Worm (Caenorhabditis elegans): ENCODE data around the gene Y39F10A.1.

Y39F10A.1 gene

ce11 chrII:775033-775432 is at the start of gene Y39F10A.1:
TSS of gene Y39F10A.1 (plus strand) at chrII:775333.
- TF ChIP-seq blmp-1 (tag; optimal IDR thresholded peaks at IDR 0.05) (no peak), fkh-10 (GFP tag; optimal IDR thresholded peaks at IDR 0.05) (no peak), egl-27 (tag; optimal IDR thresholded peaks at IDR 0.05) (no peak), ceh-63 (GFP tag; optimal IDR thresholded peaks at IDR 0.05) (no peak), sox-4 (tag; optimal IDR thresholded peaks at IDR 0.05) (no peak), nhr-77 (tag; optimal IDR thresholded peaks at IDR 0.05) (no peak), lir-3 (tag; optimal IDR thresholded peaks at IDR 0.05; ENCODE audit: poor library complexity) (no peak), hlh-17 (GFP tag; optimal IDR thresholded peaks at IDR 0.05; ENCODE audit: borderline replicate concordance) (no peak), egl-13 (tag; optimal IDR thresholded peaks at IDR 0.05) (no peak), efl-1 (optimal IDR thresholded peaks at IDR 0.05) (no peak), efl-1 (GFP tag; optimal IDR thresholded peaks at IDR 0.05 in 1 of 2) (no peak)

ce11 chrII:729931-730330 is 45.2 kb upstream of the Y39F10A.1 start:
- no peak for TF ChIP-seq lin-14 (GFP tag; optimal IDR thresholded peaks at IDR 0.05)
- no peak for TF ChIP-seq nhr-237 (tag; optimal IDR thresholded peaks at IDR 0.05)
- no peak for TF ChIP-seq lir-3 (tag; optimal IDR thresholded peaks at IDR 0.05; ENCODE audit: poor library complexity)
- TF ChIP-seq snpc-4 (tag; optimal IDR thresholded peaks at IDR 0.05): no peak
- TF ChIP-seq C16A3.4 (tag; optimal IDR thresholded peaks at IDR 0.05): no peak
- TF ChIP-seq F16B12.6 (tag; optimal IDR thresholded peaks at IDR 0.05): no peak
- TF ChIP-seq rnt-1 (tag; optimal IDR thresholded peaks at IDR 0.05): no peak
- peak; percentile 11 for TF ChIP-seq nhr-71 (tag; optimal IDR thresholded peaks at IDR 0.05)
- TF ChIP-seq efl-1 (optimal IDR thresholded peaks at IDR 0.05): peak in 1 of 2 experiments; percentile 43
- TF ChIP-seq efl-1 (GFP tag; optimal IDR thresholded peaks at IDR 0.05 in 1 of 2): peak; percentile 29 to 94
- TF ChIP-seq lsy-2 (tag; optimal IDR thresholded peaks at IDR 0.05): peak in 1 of 2 experiments; percentile 13
- TF ChIP-seq nhr-47 (tag; optimal IDR thresholded peaks at IDR 0.05): peak; percentile 39
- TF ChIP-seq dpl-1 (GFP tag; optimal IDR thresholded peaks at IDR 0.05): peak in 2 of 3 experiments; percentile 12 to 16

- TF ChIP-seq hpl-2 (GFP tag; optimal IDR thresholded peaks at IDR 0.05) (no peak), efl-3 (GFP tag; optimal IDR thresholded peaks at IDR 0.05) (no peak), tbx-2 (tag; optimal IDR thresholded peaks at IDR 0.05) (no peak), lin-14 (GFP tag; optimal IDR thresholded peaks at IDR 0.05) (no peak), mdl-1 (tag; optimal IDR thresholded peaks at IDR 0.05) (no peak), tlp-1 (tag; optimal IDR thresholded peaks at IDR 0.05) (no peak), irx-1 (tag; optimal IDR thresholded peaks at IDR 0.05) (no peak), nhr-85 (tag) (peak; percentile 33), ceh-90 (tag; optimal IDR thresholded peaks at IDR 0.05) (no peak), egl-27 (tag; optimal IDR thresholded peaks at IDR 0.05) (no peak), swsn-7 (tag; optimal IDR thresholded peaks at IDR 0.05) (no peak), nhr-90 (tag; optimal IDR thresholded peaks at IDR 0.05; ENCODE audit: poor library complexity) (no peak), F16B12.6 (tag; optimal IDR thresholded peaks at IDR 0.05) (no peak), lin-15B (tag; optimal IDR thresholded peaks at IDR 0.05) (no peak), efl-1 (optimal IDR thresholded peaks at IDR 0.05) (no peak), efl-1 (GFP tag; optimal IDR thresholded peaks at IDR 0.05 in 1 of 2) (peak in 1 of 2 experiments; percentile 54), unc-86 (tag; optimal IDR thresholded peaks at IDR 0.05) (no peak), aha-1 (tag; optimal IDR thresholded peaks at IDR 0.05) (no peak), lsy-2 (tag; optimal IDR thresholded peaks at IDR 0.05) (peak; percentile 56 to 66), egl-13 (tag; optimal IDR thresholded peaks at IDR 0.05) (no peak), snpc-4 (tag; optimal IDR thresholded peaks at IDR 0.05) (no peak), xbp-1 (tag; optimal IDR thresholded peaks at IDR 0.05) (no peak), lin-13 (GFP tag; optimal IDR thresholded peaks at IDR 0.05) (peak; percentile 8)
Measured at ce11 chrII:732393-732792, 42.7 kb upstream of the Y39F10A.1 start.

- no peak for TF ChIP-seq ztf-4 (tag; optimal IDR thresholded peaks at IDR 0.05)
- TF ChIP-seq nhr-47 (tag; optimal IDR thresholded peaks at IDR 0.05): no peak
- TF ChIP-seq mep-1 (tag; optimal IDR thresholded peaks at IDR 0.05): no peak
- TF ChIP-seq sptf-1 (tag; optimal IDR thresholded peaks at IDR 0.05): no peak
- TF ChIP-seq egl-13 (tag; optimal IDR thresholded peaks at IDR 0.05): no peak
- TF ChIP-seq isw-1 (GFP tag; IDR thresholded peaks at IDR 0.05): no peak
- TF ChIP-seq ztf-11 (tag; optimal IDR thresholded peaks at IDR 0.05): no peak
- no peak for TF ChIP-seq ceh-88 (GFP tag; IDR thresholded peaks at IDR 0.05)
- no peak for TF ChIP-seq nhr-19 (GFP tag; conservative IDR thresholded peaks at IDR 0.05)
- TF ChIP-seq vab-15 (tag; optimal IDR thresholded peaks at IDR 0.05): no peak
- TF ChIP-seq aly-2 (tag; optimal IDR thresholded peaks at IDR 0.05): no peak
- TF ChIP-seq lin-14 (GFP tag; optimal IDR thresholded peaks at IDR 0.05): no peak
- no peak for TF ChIP-seq nhr-90 (tag; optimal IDR thresholded peaks at IDR 0.05; ENCODE audit: poor library complexity)
- no peak for TF ChIP-seq nhr-84 (tag; optimal IDR thresholded peaks at IDR 0.05)
- no peak for TF ChIP-seq lin-15B (tag; optimal IDR thresholded peaks at IDR 0.05)
- TF ChIP-seq sup-37 (GFP tag; optimal IDR thresholded peaks at IDR 0.05): no peak
- no peak for TF ChIP-seq xbp-1 (tag; optimal IDR thresholded peaks at IDR 0.05)
Measured at ce11 chrII:740808-741207, 34.3 kb upstream of the Y39F10A.1 start, which contains the start of gene fbxc-48. TSS of gene fbxc-48 (minus strand) at chrII:740908.
